Worm (Caenorhabditis elegans): ENCODE results near the gene nol-6.

DNA sequence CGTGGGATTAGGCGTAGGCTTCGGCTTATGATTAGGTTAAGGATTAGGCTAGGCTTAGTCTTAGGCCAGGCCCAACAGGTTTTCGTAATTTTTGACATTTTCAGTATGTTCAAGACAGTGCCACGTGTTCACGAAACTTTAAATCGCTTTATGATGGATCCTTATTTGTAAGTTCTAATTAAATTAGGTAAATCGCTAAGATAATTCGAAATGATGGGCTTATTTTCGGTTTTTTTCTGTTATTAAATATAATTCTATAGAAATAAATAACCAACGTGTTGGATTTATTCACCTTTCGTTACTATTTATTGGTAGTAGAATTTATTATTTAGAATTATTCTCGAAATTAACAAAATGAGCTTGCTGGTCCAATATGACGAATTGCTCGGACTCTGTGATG lies 35.8 kb downstream of the nol-6 start, which contains the start of gene Y51H7C.8:
- TF ChIP-seq nhr-25 (tag; optimal IDR thresholded peaks at IDR 0.05) (no peak), lsy-2 (tag; optimal IDR thresholded peaks at IDR 0.05) (no peak), ama-1 (optimal IDR thresholded peaks at IDR 0.05) (no peak), sem-4 (tag; optimal IDR thresholded peaks at IDR 0.05) (no peak), alr-1 (tag; optimal IDR thresholded peaks at IDR 0.05) (no peak), lin-11 (tag; optimal IDR thresholded peaks at IDR 0.05) (no peak), snpc-4 (tag; optimal IDR thresholded peaks at IDR 0.05) (no peak), nhr-237 (tag; optimal IDR thresholded peaks at IDR 0.05) (no peak), ZK546.5 (tag; optimal IDR thresholded peaks at IDR 0.05) (no peak), nhr-11 (tag; optimal IDR thresholded peaks at IDR 0.05) (no peak), blmp-1 (tag; optimal IDR thresholded peaks at IDR 0.05; ENCODE audit: insufficient read depth) (no peak)

Data from whole organism, L2 larva.